Worm (Caenorhabditis elegans) whole organism, L4 larva: ENCODE measurements around the gene gasr-8.

Experiments used
- D1046.2 ChIP-seq: fragments of 200-800 bp; sonication (Bioruptor generic); IDR thresholded peaks from 2 replicates; pipeline ENCODE4 v1.3.6; 2022; ENCODE audit warnings: missing genetic modification characterization, missing compliant biosample characterization
- F10B5.3 ChIP-seq: sonication (generic microtip); optimal IDR thresholded peaks from 2 replicates; lab custom pipeline; 2016; ENCODE audit warnings: mild to moderate bottlenecking, missing genetic modification characterization, missing compliant biosample characterization
- F49E8.2 ChIP-seq: sonication (generic microtip); optimal IDR thresholded peaks from 2 replicates; lab custom pipeline; 2016; ENCODE audit warnings: missing compliant biosample characterization, mild to moderate bottlenecking, missing genetic modification characterization, borderline replicate concordance
- T20F7.1 ChIP-seq: fragments of 200-800 bp; sonication (Bioruptor generic); optimal IDR thresholded peaks from 2 replicates; lab custom pipeline; 2018; ENCODE audit warnings: mild to moderate bottlenecking, missing genetic modification characterization, missing compliant biosample characterization
- Y48G9A.11 ChIP-seq: fragments of 200-800 bp; sonication (Bioruptor generic); IDR thresholded peaks from 2 replicates; pipeline ENCODE4 v1.3.6; 2022; ENCODE audit warnings: missing genetic modification reagents, missing genetic modification characterization, missing compliant biosample characterization
- Y5F2A.4 ChIP-seq: fragments of 200-800 bp; sonication (Bioruptor generic); optimal IDR thresholded peaks from 2 replicates; lab custom pipeline; 2018; ENCODE audit warnings: mild to moderate bottlenecking, missing genetic modification characterization, missing compliant biosample characterization
- ZK337.2 ChIP-seq: fragments of 200-800 bp; sonication (Bioruptor generic); IDR thresholded peaks from 2 replicates; pipeline ENCODE4 v1.3.6; 2022; ENCODE audit warnings: missing genetic modification reagents, missing genetic modification characterization, missing compliant biosample characterization
- ZK546.5 ChIP-seq, 2 experiments: sonication (generic microtip); optimal IDR thresholded peaks; 2 replicates each; lab custom pipeline; 2017; ENCODE audit warnings: missing biosample characterization in 2 of 2, missing genetic modification characterization in 2 of 2
- aha-1 ChIP-seq: fragments of 150-350 bp; peaks from one replicate; lab custom pipeline; 2014; ENCODE audit warnings: missing biosample characterization, missing genetic modification characterization
- ama-1 ChIP-seq: fragments of 150-350 bp; optimal IDR thresholded peaks from 2 replicates; lab custom pipeline; 2014; ENCODE audit warnings: inconsistent platforms, mixed read lengths
- arid-1 ChIP-seq: fragments of 200-800 bp; sonication (Bioruptor generic); conservative IDR thresholded peaks from 2 replicates; pipeline ENCODE4 v1.3.6; 2022; ENCODE audit warnings: missing genetic modification reagents, missing genetic modification characterization, missing compliant biosample characterization
- ceh-20 ChIP-seq: fragments of 200-800 bp; sonication (Bioruptor generic); IDR thresholded peaks from 2 replicates; pipeline ENCODE4 v1.3.6; 2022; ENCODE audit warnings: missing genetic modification reagents, missing genetic modification characterization, missing compliant biosample characterization
- ceh-28 ChIP-seq: fragments of 150-350 bp; optimal IDR thresholded peaks from 2 replicates; lab custom pipeline; 2014; ENCODE audit warnings: missing biosample characterization, missing genetic modification reagents, missing genetic modification characterization
- ceh-32 ChIP-seq: sonication (generic microtip); optimal IDR thresholded peaks from 2 replicates; lab custom pipeline; 2016; ENCODE audit warnings: mild to moderate bottlenecking, missing genetic modification characterization, missing compliant biosample characterization; ENCODE audit not compliant: poor library complexity
- ceh-44 ChIP-seq: fragments of 200-800 bp; sonication (Bioruptor generic); IDR thresholded peaks from 2 replicates; pipeline ENCODE4 v1.3.6; 2022; ENCODE audit warnings: missing genetic modification reagents, missing genetic modification characterization, missing compliant biosample characterization
- ceh-62 ChIP-seq: sonication (generic microtip); optimal IDR thresholded peaks from 2 replicates; lab custom pipeline; 2017; ENCODE audit warnings: missing biosample characterization, missing genetic modification characterization
- ceh-82 ChIP-seq: sonication (generic microtip); optimal IDR thresholded peaks from 2 replicates; lab custom pipeline; 2017; ENCODE audit warnings: missing biosample characterization, missing genetic modification characterization
- ces-1 ChIP-seq: fragments of 150-350 bp; sonication (generic microtip); optimal IDR thresholded peaks from 4 replicates; lab custom pipeline; 2014; ENCODE audit warnings: missing biosample characterization, missing genetic modification reagents, missing genetic modification characterization
- cey-2 ChIP-seq: sonication (generic microtip); optimal IDR thresholded peaks from 3 replicates; lab custom pipeline; 2017; ENCODE audit warnings: missing genetic modification characterization, mild to moderate bottlenecking, missing compliant biosample characterization, antibody characterized with exemption, borderline replicate concordance; ENCODE audit not compliant: insufficient read depth
- daf-12 ChIP-seq: fragments of 150-350 bp; optimal IDR thresholded peaks from 2 replicates; lab custom pipeline; 2014; ENCODE audit warnings: missing biosample characterization, missing genetic modification reagents, missing genetic modification characterization
- dmd-6 ChIP-seq: fragments of 200-800 bp; sonication (Bioruptor generic); IDR thresholded peaks from 2 replicates; pipeline ENCODE4 v1.3.6; 2022; ENCODE audit warnings: missing genetic modification reagents, missing genetic modification characterization, missing compliant biosample characterization
- dmd-8 ChIP-seq: fragments of 200-800 bp; sonication (Bioruptor generic); IDR thresholded peaks from 2 replicates; pipeline ENCODE4 v1.3.6; 2022; ENCODE audit warnings: missing genetic modification characterization, missing compliant biosample characterization
- fos-1 ChIP-seq: fragments of 150-350 bp; optimal IDR thresholded peaks from 2 replicates; lab custom pipeline; 2014; ENCODE audit warnings: missing biosample characterization, missing genetic modification characterization
- gei-8 ChIP-seq: fragments of 200-800 bp; sonication (Bioruptor generic); optimal IDR thresholded peaks from 2 replicates; lab custom pipeline; 2018; ENCODE audit warnings: mild to moderate bottlenecking, missing genetic modification characterization, missing compliant biosample characterization
- hif-1 ChIP-seq, 2 experiments: sonication (generic microtip); optimal IDR thresholded peaks; 2 replicates each; lab custom pipeline; 2016 to 2017; ENCODE audit warnings: missing compliant biosample characterization in 2 of 2, missing genetic modification characterization in 2 of 2, missing genetic modification reagents in 2 of 2, missing genotype in 2 of 2, mild to moderate bottlenecking in 1 of 2
- hlh-30 ChIP-seq: sonication (generic microtip); optimal IDR thresholded peaks from 2 replicates; lab custom pipeline; 2017; ENCODE audit warnings: antibody characterized with exemption, mild to moderate bottlenecking, missing genetic modification characterization, missing compliant biosample characterization; ENCODE audit not compliant: insufficient read depth
- lim-7 ChIP-seq: fragments of 200-800 bp; sonication (Bioruptor generic); IDR thresholded peaks from 2 replicates; pipeline ENCODE4 v1.3.6; 2022; ENCODE audit warnings: missing genetic modification characterization, missing compliant biosample characterization
- lin-1 ChIP-seq: fragments of 200-800 bp; sonication (Bioruptor generic); IDR thresholded peaks from 2 replicates; pipeline ENCODE4 v1.3.6; 2022; ENCODE audit warnings: missing genetic modification reagents, missing genetic modification characterization, missing compliant biosample characterization
- lin-38 ChIP-seq: fragments of 200-800 bp; sonication (Bioruptor generic); IDR thresholded peaks from 2 replicates; pipeline ENCODE4 v1.3.6; 2022; ENCODE audit warnings: missing genetic modification reagents, missing genetic modification characterization, missing compliant biosample characterization
- lir-3 ChIP-seq: sonication (generic microtip); optimal IDR thresholded peaks from 2 replicates; lab custom pipeline; 2016; ENCODE audit warnings: mild to moderate bottlenecking, missing genetic modification characterization, missing compliant biosample characterization
- lsy-2 ChIP-seq, 2 experiments: fragments of 150-350 bp in 1 of 2; sonication (generic microtip) in 1 of 2; optimal IDR thresholded peaks; 2 replicates each; lab custom pipeline; 2014 to 2017; ENCODE audit warnings: missing biosample characterization in 2 of 2, missing genetic modification characterization in 2 of 2
- mdt-29 ChIP-seq: fragments of 200-800 bp; sonication (Bioruptor generic); IDR thresholded peaks from 2 replicates; pipeline ENCODE4 v1.3.6; 2022; ENCODE audit warnings: missing genetic modification reagents, missing genetic modification characterization, missing compliant biosample characterization
- mxl-3 ChIP-seq: fragments of 200-800 bp; sonication (Bioruptor generic); optimal IDR thresholded peaks from 2 replicates; lab custom pipeline; 2018; ENCODE audit warnings: mild to moderate bottlenecking, missing genetic modification characterization, missing compliant biosample characterization
- nhr-11 ChIP-seq: fragments of 150-350 bp; optimal IDR thresholded peaks from 2 replicates; lab custom pipeline; 2014; ENCODE audit warnings: missing biosample characterization, missing genetic modification characterization
- nhr-25 ChIP-seq: sonication (generic microtip); optimal IDR thresholded peaks from 2 replicates; lab custom pipeline; 2017; ENCODE audit warnings: missing genetic modification characterization, mild to moderate bottlenecking, missing compliant biosample characterization, antibody characterized with exemption, moderate library complexity, borderline replicate concordance; ENCODE audit not compliant: insufficient read depth
- nhr-28 ChIP-seq: fragments of 150-350 bp; optimal IDR thresholded peaks from 2 replicates; lab custom pipeline; 2014; ENCODE audit warnings: missing biosample characterization, missing genetic modification characterization
- nhr-41 ChIP-seq: fragments of 200-800 bp; sonication (Bioruptor generic); IDR thresholded peaks from 2 replicates; pipeline ENCODE4 v1.3.6; 2022; ENCODE audit warnings: missing genetic modification reagents, missing genetic modification characterization, missing compliant biosample characterization
- nhr-48 ChIP-seq: sonication (generic microtip); optimal IDR thresholded peaks from 2 replicates; lab custom pipeline; 2016; ENCODE audit warnings: mild to moderate bottlenecking, missing genetic modification characterization, missing compliant biosample characterization
- pha-4 ChIP-seq, 2 experiments: fragments of 150-350 bp in 1 of 2; fragments of 200-800 bp in 1 of 2; sonication (Bioruptor generic) in 1 of 2; IDR thresholded peaks in 1 of 2; optimal IDR thresholded peaks in 1 of 2; 2 replicates each; pipeline versions ENCODE4 v1.3.6 to Lab custom; 2014 to 2022; ENCODE audit warnings: missing genetic modification characterization in 2 of 2, missing genetic modification reagents in 2 of 2, missing biosample characterization in 1 of 2, missing compliant biosample characterization in 1 of 2
- pqm-1 ChIP-seq: sonication (generic microtip); optimal IDR thresholded peaks from 2 replicates; lab custom pipeline; 2017; ENCODE audit warnings: missing biosample characterization, missing genetic modification characterization
- rbr-2 ChIP-seq: sonication (generic microtip); optimal IDR thresholded peaks from 2 replicates; lab custom pipeline; 2016; ENCODE audit warnings: missing genotype, missing genetic modification characterization, missing compliant biosample characterization
- sdz-12 ChIP-seq: fragments of 200-800 bp; sonication (Bioruptor generic); optimal IDR thresholded peaks from 2 replicates; lab custom pipeline; 2018; ENCODE audit warnings: mild to moderate bottlenecking, missing genetic modification characterization, missing compliant biosample characterization
- snpc-1.2 ChIP-seq: fragments of 200-800 bp; sonication (Bioruptor generic); IDR thresholded peaks from 2 replicates; pipeline ENCODE4 v1.3.6; 2022; ENCODE audit warnings: missing genetic modification reagents, missing genetic modification characterization, missing compliant biosample characterization
- vab-7 ChIP-seq: fragments of 200-800 bp; sonication (Bioruptor generic); IDR thresholded peaks from 2 replicates; pipeline ENCODE4 v1.3.6; 2022; ENCODE audit warnings: missing genetic modification reagents, missing genetic modification characterization, missing compliant biosample characterization
- zag-1 ChIP-seq: fragments of 150-350 bp; optimal IDR thresholded peaks from 2 replicates; lab custom pipeline; 2014; ENCODE audit warnings: missing biosample characterization, missing genetic modification characterization

gasr-8 gene

DNA sequence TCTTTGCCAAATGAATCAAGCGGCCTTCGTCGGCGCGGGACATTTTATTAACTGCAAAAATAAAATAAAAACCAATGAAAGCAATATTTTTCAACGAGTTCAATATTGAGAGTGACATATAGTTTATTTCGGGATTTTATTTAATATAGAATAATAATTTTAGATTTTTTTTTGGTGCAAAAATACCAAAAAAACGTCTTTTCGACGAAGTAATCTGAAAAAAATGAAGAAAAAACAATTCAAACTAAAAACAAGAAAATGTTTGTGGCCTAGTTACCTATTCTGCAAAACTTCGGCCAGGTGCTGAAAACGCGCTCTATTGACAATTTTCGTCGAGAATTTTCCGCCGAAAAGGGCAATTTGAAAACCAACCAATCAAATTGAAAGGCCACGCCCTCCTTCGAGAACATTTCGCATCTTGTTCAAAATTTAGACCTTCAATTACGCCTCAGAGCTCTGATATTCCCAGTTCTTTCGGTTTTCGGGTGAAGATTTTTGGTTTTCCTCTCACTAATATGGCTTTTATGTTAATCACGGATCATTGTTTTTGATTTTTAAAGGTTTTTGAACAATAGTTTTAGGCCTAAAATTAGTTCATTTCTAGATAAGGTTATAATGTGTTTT lies 3.4 kb upstream of the gasr-8 start, which contains the start of gene C47E8.4 (continued):
- TF ChIP-seq gei-8 (GFP tag; lab: Kevin White, UChicago) (no peak), arid-1 (GFP tag; lab: Robert Waterston, UW) (peak; percentile 87), daf-12 (tag; lab: Kevin White, UChicago) (no peak), ceh-44 (peak; percentile 72; the same call in 1 of the 2 replicates), mdt-29 (GFP tag; lab: Robert Waterston, UW) (peak; percentile 99), ceh-62 (tag; lab: Kevin White, UChicago) (no peak), sdz-12 (GFP tag; lab: Kevin White, UChicago) (peak; percentile 88), lim-7 (no peak), ceh-32 (peak; percentile 76), nhr-28 (tag; lab: Kevin White, UChicago) (peak; percentile 83), ama-1 (peak; percentile 19), rbr-2 (peak; percentile 98), nhr-11 (tag; lab: Kevin White, UChicago) (peak; percentile 99), F49E8.2 (peak; percentile 95), cey-2 (tag; lab: Kevin White, UChicago) (no peak), F10B5.3 (tag; lab: Kevin White, UChicago) (peak; percentile 92), nhr-25 (tag; lab: Kevin White, UChicago) (peak; percentile 94), D1046.2 (GFP tag; lab: Robert Waterston, UW) (peak; percentile 83; the same call in 1 of the 2 replicates), lir-3 (peak; percentile 77), vab-7 (peak; percentile 69)

DNA sequence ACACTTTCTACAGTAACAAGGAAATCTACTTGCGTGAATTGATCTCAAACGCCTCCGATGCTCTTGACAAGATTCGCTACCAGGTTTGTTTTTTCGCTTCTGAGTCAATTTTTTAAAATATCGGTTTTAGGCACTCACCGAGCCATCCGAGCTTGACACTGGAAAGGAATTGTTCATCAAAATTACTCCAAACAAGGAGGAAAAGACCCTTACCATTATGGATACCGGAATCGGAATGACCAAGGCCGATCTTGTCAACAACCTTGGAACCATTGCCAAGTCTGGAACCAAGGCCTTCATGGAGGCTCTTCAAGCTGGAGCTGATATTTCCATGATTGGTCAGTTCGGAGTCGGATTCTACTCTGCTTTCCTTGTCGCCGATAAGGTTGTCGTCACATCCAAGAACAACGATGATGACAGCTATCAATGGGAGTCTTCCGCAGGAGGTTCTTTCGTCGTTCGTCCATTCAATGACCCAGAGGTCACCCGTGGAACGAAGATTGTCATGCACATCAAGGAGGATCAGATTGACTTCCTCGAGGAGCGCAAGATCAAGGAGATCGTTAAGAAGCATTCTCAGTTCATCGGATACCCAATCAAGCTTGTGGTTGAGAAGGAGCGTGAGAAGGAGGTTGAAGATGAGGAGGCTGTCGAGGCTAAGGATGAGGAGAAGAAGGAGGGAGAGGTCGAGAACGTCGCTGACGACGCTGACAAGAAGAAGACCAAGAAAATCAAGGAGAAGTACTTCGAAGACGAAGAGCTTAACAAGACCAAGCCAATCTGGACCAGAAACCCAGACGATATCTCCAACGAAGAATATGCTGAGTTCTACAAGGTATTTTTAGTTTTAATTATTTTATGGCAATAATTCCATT lies 2.4 kb upstream of the gasr-8 start:
- TF ChIP-seq dmd-6 (GFP tag; lab: Robert Waterston, UW): 0 out of 2 replicates have a peak, but pooled peaks have one; percentile 6
- TF ChIP-seq mxl-3 (GFP tag; lab: Kevin White, UChicago): no peak
- TF ChIP-seq ceh-28 (tag; lab: Kevin White, UChicago): no peak
- no peak for TF ChIP-seq cey-2 (tag; lab: Kevin White, UChicago)
- no peak for TF ChIP-seq lin-38 (GFP tag; lab: Robert Waterston, UW)
- TF ChIP-seq F10B5.3 (tag; lab: Kevin White, UChicago): no peak
- peak; percentile 44; the same call in 1 of the 2 replicates for TF ChIP-seq snpc-1.2
- no peak for TF ChIP-seq zag-1
- TF ChIP-seq Y48G9A.11 (GFP tag; lab: Robert Waterston, UW): no peak
- TF ChIP-seq nhr-48: no peak
- peak; percentile 24; the same call in 1 of the 2 replicates for TF ChIP-seq pha-4 (GFP tag; IDR thresholded peaks at IDR 0.05; lab: Robert Waterston, UW)
- TF ChIP-seq pha-4 (tag; optimal IDR thresholded peaks at IDR 0.05; lab: Kevin White, UChicago): no peak
- TF ChIP-seq ces-1 (GFP tag; lab: Kevin White, UChicago): no peak
- no peak for TF ChIP-seq aha-1 (tag; lab: Kevin White, UChicago)
- TF ChIP-seq Y5F2A.4 (GFP tag; lab: Kevin White, UChicago): no peak
- no peak for TF ChIP-seq lir-3
- no peak for TF ChIP-seq nhr-28 (tag; lab: Kevin White, UChicago)
- TF ChIP-seq dmd-8 (GFP tag; lab: Robert Waterston, UW): no peak
- no peak for TF ChIP-seq nhr-41 (GFP tag; lab: Robert Waterston, UW)
- TF ChIP-seq daf-12 (tag; lab: Kevin White, UChicago): no peak
- TF ChIP-seq ZK546.5 (tag; optimal IDR thresholded peaks at IDR 0.05; lab: Kevin White, UChicago): no peak
- TF ChIP-seq ZK337.2 (GFP tag; lab: Robert Waterston, UW): no peak
- TF ChIP-seq lsy-2 (tag; optimal IDR thresholded peaks at IDR 0.05; lab: Kevin White, UChicago): peak in 1 of 2 experiments; percentile 9
- no peak for TF ChIP-seq pqm-1 (tag; lab: Kevin White, UChicago)
- no peak for TF ChIP-seq fos-1 (tag; lab: Kevin White, UChicago)
- no peak for TF ChIP-seq ceh-20
- TF ChIP-seq nhr-25 (tag; lab: Kevin White, UChicago): no peak
- no peak for TF ChIP-seq hlh-30 (tag; lab: Kevin White, UChicago)
- no peak for TF ChIP-seq ceh-82 (tag; lab: Kevin White, UChicago)
- no peak for TF ChIP-seq hif-1 (tag; optimal IDR thresholded peaks at IDR 0.05; lab: Kevin White, UChicago)
- TF ChIP-seq T20F7.1 (GFP tag; lab: Kevin White, UChicago): no peak
- TF ChIP-seq gei-8 (GFP tag; lab: Kevin White, UChicago): no peak
- no peak for TF ChIP-seq lin-1 (GFP tag; lab: Robert Waterston, UW)
